Worm (Caenorhabditis elegans): ENCODE measurements around the gene perm-4.

Gene perm-4

DNA sequence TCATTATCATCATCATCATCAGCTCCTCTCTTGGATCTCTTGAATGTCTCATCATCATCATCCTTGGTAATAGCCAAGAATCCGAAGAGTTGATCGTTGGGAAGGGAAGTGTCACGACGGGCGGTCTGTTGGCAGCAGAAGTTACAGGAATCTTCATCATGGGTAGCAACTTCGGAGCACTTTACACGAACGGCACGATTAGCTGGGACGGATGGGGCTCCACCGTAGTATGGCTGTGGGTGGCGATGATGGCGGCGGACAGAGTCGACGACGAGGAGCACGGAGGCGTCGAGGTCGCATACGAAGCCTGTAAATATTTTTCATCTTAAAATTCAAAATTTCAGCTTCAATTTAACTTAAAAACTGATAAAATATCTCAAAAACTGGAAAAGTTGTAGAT lies 1.6 kb downstream of the perm-4 start:
- no peak for TF ChIP-seq elt-3 (tag; optimal IDR thresholded peaks at IDR 0.05)
- TF ChIP-seq nhr-77 (tag; optimal IDR thresholded peaks at IDR 0.05): no peak
- TF ChIP-seq ztf-4 (tag; optimal IDR thresholded peaks at IDR 0.05): no peak
- TF ChIP-seq Y55F3AM.14 (GFP tag; optimal IDR thresholded peaks at IDR 0.05): no peak
- TF ChIP-seq snpc-4 (tag; optimal IDR thresholded peaks at IDR 0.05): no peak
- no peak for TF ChIP-seq lsy-2 (tag; optimal IDR thresholded peaks at IDR 0.05)
- TF ChIP-seq lin-39 (tag; optimal IDR thresholded peaks at IDR 0.05): no peak
- TF ChIP-seq C34F6.9 (tag; optimal IDR thresholded peaks at IDR 0.05): no peak
- no peak for TF ChIP-seq nhr-25 (tag; optimal IDR thresholded peaks at IDR 0.05)
- TF ChIP-seq blmp-1 (tag; optimal IDR thresholded peaks at IDR 0.05; ENCODE audit: insufficient read depth): no peak
- TF ChIP-seq alr-1 (tag; optimal IDR thresholded peaks at IDR 0.05): no peak
- no peak for TF ChIP-seq gmeb-1 (tag; optimal IDR thresholded peaks at IDR 0.05)
- TF ChIP-seq nhr-21 (tag; optimal IDR thresholded peaks at IDR 0.05): no peak
- TF ChIP-seq aly-2 (tag; optimal IDR thresholded peaks at IDR 0.05): no peak
- TF ChIP-seq fos-1 (tag; optimal IDR thresholded peaks at IDR 0.05): no peak
- no peak for TF ChIP-seq ztf-11 (tag; optimal IDR thresholded peaks at IDR 0.05)

DNA sequence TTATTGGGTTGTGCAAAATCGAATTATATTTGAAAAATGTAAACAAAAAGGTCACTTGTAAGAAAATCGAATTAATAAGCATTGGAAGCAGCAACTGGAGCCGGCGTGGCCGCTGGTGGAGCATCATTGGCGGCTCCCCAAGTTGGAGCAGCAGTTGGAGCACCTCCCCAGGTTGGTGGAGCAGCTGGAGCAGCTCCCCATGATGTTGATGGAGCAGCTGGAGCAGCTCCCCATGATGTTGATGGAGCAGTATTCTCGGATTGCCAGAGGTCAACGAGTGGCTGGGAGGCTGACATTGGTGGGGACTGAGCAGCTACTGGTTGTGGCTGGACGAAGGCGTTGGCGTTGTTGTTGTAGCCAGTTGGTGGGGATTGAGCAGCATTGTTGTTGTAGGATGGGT lies 3.4 kb downstream of the perm-4 start:
- TF ChIP-seq dmd-4 (tag; optimal IDR thresholded peaks at IDR 0.05) (no peak), blmp-1 (tag; optimal IDR thresholded peaks at IDR 0.05; ENCODE audit: insufficient read depth) (no peak), C34F6.9 (tag; optimal IDR thresholded peaks at IDR 0.05) (no peak), ztf-11 (tag; optimal IDR thresholded peaks at IDR 0.05) (no peak), ceh-16 (tag; optimal IDR thresholded peaks at IDR 0.05) (no peak), lin-11 (tag; optimal IDR thresholded peaks at IDR 0.05) (no peak), sma-9 (GFP tag; optimal IDR thresholded peaks at IDR 0.05) (no peak), sma-9 (tag; optimal IDR thresholded peaks at IDR 0.05) (no peak), nhr-237 (tag; optimal IDR thresholded peaks at IDR 0.05) (no peak)

DNA sequence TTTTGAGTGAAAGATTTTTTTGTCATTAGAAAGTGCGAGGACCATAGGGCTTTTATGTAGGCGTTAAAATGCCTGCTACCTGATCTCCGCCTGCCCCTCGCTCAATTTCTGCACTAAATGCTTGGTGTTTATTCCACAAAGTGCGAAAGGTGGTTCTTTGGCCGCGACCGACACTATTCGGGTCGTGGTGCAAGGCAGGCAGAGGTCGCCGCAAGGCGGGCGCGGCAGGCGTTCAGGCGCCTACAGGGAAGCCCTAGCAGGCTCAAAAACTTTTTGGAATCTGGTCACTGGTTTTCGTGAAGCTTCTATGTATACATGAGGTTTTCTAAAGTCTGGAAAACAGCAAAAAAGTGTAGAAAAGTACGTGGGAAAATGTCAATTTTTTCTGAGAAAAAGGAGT lies 4.0 kb downstream of the perm-4 start:
- TF ChIP-seq nhr-237 (tag; optimal IDR thresholded peaks at IDR 0.05) (no peak), nhr-21 (tag; optimal IDR thresholded peaks at IDR 0.05) (no peak), fos-1 (tag; optimal IDR thresholded peaks at IDR 0.05) (no peak), skn-1 (tag; optimal IDR thresholded peaks at IDR 0.05) (no peak), ceh-82 (tag; optimal IDR thresholded peaks at IDR 0.05) (no peak), ztf-1 (GFP tag; conservative IDR thresholded peaks at IDR 0.05) (no peak), F13H6.1 (tag; optimal IDR thresholded peaks at IDR 0.05) (no peak), mab-5 (tag; optimal IDR thresholded peaks at IDR 0.05) (no peak), lin-11 (tag; optimal IDR thresholded peaks at IDR 0.05) (no peak), nhr-77 (tag; optimal IDR thresholded peaks at IDR 0.05) (no peak), Y55F3AM.14 (GFP tag; optimal IDR thresholded peaks at IDR 0.05) (no peak), lin-13 (GFP tag; optimal IDR thresholded peaks at IDR 0.05) (no peak), sma-9 (GFP tag; optimal IDR thresholded peaks at IDR 0.05) (no peak), sma-9 (tag; optimal IDR thresholded peaks at IDR 0.05) (no peak), nhr-12 (tag; optimal IDR thresholded peaks at IDR 0.05) (no peak), gmeb-1 (tag; optimal IDR thresholded peaks at IDR 0.05) (no peak)

DNA sequence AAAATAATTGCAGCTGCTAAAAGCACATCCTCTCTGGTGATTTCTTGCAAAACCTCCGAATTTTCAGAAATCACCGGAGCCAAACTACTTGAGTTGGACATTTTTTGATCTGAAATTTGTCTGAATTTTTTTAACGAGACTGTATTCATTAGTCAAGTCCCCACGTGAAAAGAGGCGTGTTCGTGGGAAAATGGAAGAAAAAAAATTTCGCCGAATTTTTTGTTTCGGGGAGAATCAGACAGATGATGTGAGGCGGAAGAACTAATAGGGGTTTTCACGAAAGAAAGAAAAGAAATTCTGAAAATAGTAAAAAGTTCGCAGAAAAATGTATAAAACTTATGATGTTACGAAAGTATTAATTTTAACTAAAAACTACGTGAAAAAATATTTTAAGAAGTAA lies 6.3 kb downstream of the perm-4 start, which contains the start of gene srx-13:
Gene srx-13 (minus strand): TSS at position 101 of the 400 bp plus-strand sequence.
- TF ChIP-seq fos-1 (tag; optimal IDR thresholded peaks at IDR 0.05) (no peak), mbf-1 (tag; optimal IDR thresholded peaks at IDR 0.05) (no peak), zag-1 (tag; optimal IDR thresholded peaks at IDR 0.05) (no peak), lin-39 (tag; optimal IDR thresholded peaks at IDR 0.05) (no peak), elt-3 (tag; optimal IDR thresholded peaks at IDR 0.05) (no peak), ceh-16 (tag; optimal IDR thresholded peaks at IDR 0.05) (no peak), egl-27 (tag; optimal IDR thresholded peaks at IDR 0.05) (no peak), dmd-4 (tag; optimal IDR thresholded peaks at IDR 0.05) (no peak), unc-62 (GFP tag; optimal IDR thresholded peaks at IDR 0.05) (no peak), Y55F3AM.14 (GFP tag; optimal IDR thresholded peaks at IDR 0.05) (no peak), nhr-21 (tag; optimal IDR thresholded peaks at IDR 0.05) (no peak), unc-55 (GFP tag; optimal IDR thresholded peaks at IDR 0.05) (no peak)

DNA sequence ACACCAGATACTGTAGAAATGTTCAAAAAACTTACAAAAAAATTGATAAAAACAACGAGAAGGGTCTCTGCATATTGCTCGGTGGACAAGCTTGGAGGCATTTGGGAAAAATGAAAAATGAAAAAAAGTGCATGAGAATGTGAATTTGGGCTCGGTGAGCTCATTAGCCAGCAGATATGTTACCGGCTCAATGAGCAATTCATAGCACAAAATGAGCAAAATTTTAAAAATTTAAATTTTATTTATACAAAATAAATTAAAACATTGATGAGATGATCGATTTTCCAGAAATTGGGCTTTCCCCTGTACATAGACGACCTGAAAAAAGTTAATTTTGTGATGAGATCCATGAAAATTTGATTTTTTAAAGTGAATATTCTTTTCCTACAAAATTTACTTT lies 11.3 kb downstream of the perm-4 start, which contains the start of gene srx-14:
Gene srx-14 (minus strand): TSS at position 101 of the 400 bp plus-strand sequence.
- no peak for TF ChIP-seq nhr-237 (tag; optimal IDR thresholded peaks at IDR 0.05)
- TF ChIP-seq nhr-6 (tag; optimal IDR thresholded peaks at IDR 0.05): no peak
- no peak for TF ChIP-seq gmeb-1 (tag; optimal IDR thresholded peaks at IDR 0.05)
- TF ChIP-seq fos-1 (tag; optimal IDR thresholded peaks at IDR 0.05): no peak
- no peak for TF ChIP-seq peb-1 (tag; optimal IDR thresholded peaks at IDR 0.05)

Data from whole organism, L2 larva.